Worm (Caenorhabditis elegans) whole organism, L4 larva: ENCODE results near the gene ndx-3.

ENCODE experiments used
- F10B5.3 ChIP-seq: sonication (generic microtip); optimal IDR thresholded peaks from 2 replicates; lab custom pipeline; 2016; ENCODE audit warnings: mild to moderate bottlenecking, missing genetic modification characterization, missing compliant biosample characterization
- F44E2.7 ChIP-seq: fragments of 200-800 bp; sonication (Bioruptor generic); IDR thresholded peaks from 2 replicates; pipeline ENCODE4 v2.1.2; 2022; ENCODE audit warnings: missing genetic modification characterization, missing compliant biosample characterization
- T20F7.1 ChIP-seq: fragments of 200-800 bp; sonication (Bioruptor generic); optimal IDR thresholded peaks from 2 replicates; lab custom pipeline; 2018; ENCODE audit warnings: mild to moderate bottlenecking, missing genetic modification characterization, missing compliant biosample characterization
- Y5F2A.4 ChIP-seq: fragments of 200-800 bp; sonication (Bioruptor generic); optimal IDR thresholded peaks from 2 replicates; lab custom pipeline; 2018; ENCODE audit warnings: mild to moderate bottlenecking, missing genetic modification characterization, missing compliant biosample characterization
- Y75B8A.6 ChIP-seq: fragments of 200-800 bp; sonication (Bioruptor generic); IDR thresholded peaks from 2 replicates; pipeline ENCODE4 v1.3.6; 2022; ENCODE audit warnings: missing genetic modification reagents, missing genetic modification characterization, missing compliant biosample characterization
- ZK337.2 ChIP-seq: fragments of 200-800 bp; sonication (Bioruptor generic); IDR thresholded peaks from 2 replicates; pipeline ENCODE4 v1.3.6; 2022; ENCODE audit warnings: missing genetic modification reagents, missing genetic modification characterization, missing compliant biosample characterization
- ZK546.5 ChIP-seq, 2 experiments: sonication (generic microtip); optimal IDR thresholded peaks; 2 replicates each; lab custom pipeline; 2017; ENCODE audit warnings: missing biosample characterization in 2 of 2, missing genetic modification characterization in 2 of 2
- aly-2 ChIP-seq: sonication (generic microtip); optimal IDR thresholded peaks from 2 replicates; lab custom pipeline; 2018; ENCODE audit warnings: missing biosample characterization, missing genetic modification characterization
- ama-1 ChIP-seq: fragments of 150-350 bp; optimal IDR thresholded peaks from 2 replicates; lab custom pipeline; 2014; ENCODE audit warnings: inconsistent platforms, mixed read lengths
- ceh-28 ChIP-seq: fragments of 150-350 bp; optimal IDR thresholded peaks from 2 replicates; lab custom pipeline; 2014; ENCODE audit warnings: missing biosample characterization, missing genetic modification reagents, missing genetic modification characterization
- ceh-32 ChIP-seq: sonication (generic microtip); optimal IDR thresholded peaks from 2 replicates; lab custom pipeline; 2016; ENCODE audit warnings: mild to moderate bottlenecking, missing genetic modification characterization, missing compliant biosample characterization; ENCODE audit not compliant: poor library complexity
- ceh-44 ChIP-seq: fragments of 200-800 bp; sonication (Bioruptor generic); IDR thresholded peaks from 2 replicates; pipeline ENCODE4 v1.3.6; 2022; ENCODE audit warnings: missing genetic modification reagents, missing genetic modification characterization, missing compliant biosample characterization
- ceh-62 ChIP-seq: sonication (generic microtip); optimal IDR thresholded peaks from 2 replicates; lab custom pipeline; 2017; ENCODE audit warnings: missing biosample characterization, missing genetic modification characterization
- ces-1 ChIP-seq: fragments of 150-350 bp; sonication (generic microtip); optimal IDR thresholded peaks from 4 replicates; lab custom pipeline; 2014; ENCODE audit warnings: missing biosample characterization, missing genetic modification reagents, missing genetic modification characterization
- daf-12 ChIP-seq: fragments of 150-350 bp; optimal IDR thresholded peaks from 2 replicates; lab custom pipeline; 2014; ENCODE audit warnings: missing biosample characterization, missing genetic modification reagents, missing genetic modification characterization
- daf-16 ChIP-seq, 3 experiments: sonication (generic microtip); optimal IDR thresholded peaks; 2 replicates each; lab custom pipeline; 2016 to 2017; ENCODE audit warnings: missing genetic modification characterization in 3 of 3, missing genetic modification reagents in 3 of 3, mild to moderate bottlenecking in 2 of 3, missing compliant biosample characterization in 2 of 3, missing biosample characterization in 1 of 3, moderate library complexity in 1 of 3
- daf-19 ChIP-seq: fragments of 200-800 bp; sonication (Bioruptor generic); conservative IDR thresholded peaks from 2 replicates; pipeline ENCODE4 v1.3.6; 2022; ENCODE audit warnings: missing genetic modification characterization, missing compliant biosample characterization
- daf-8 ChIP-seq: fragments of 200-800 bp; sonication (Bioruptor generic); IDR thresholded peaks from 2 replicates; pipeline ENCODE4 v1.3.6; 2022; ENCODE audit warnings: missing genetic modification characterization, missing compliant biosample characterization
- dmd-8 ChIP-seq: fragments of 200-800 bp; sonication (Bioruptor generic); IDR thresholded peaks from 2 replicates; pipeline ENCODE4 v1.3.6; 2022; ENCODE audit warnings: missing genetic modification characterization, missing compliant biosample characterization
- dmd-9 ChIP-seq: fragments of 200-800 bp; sonication (Bioruptor generic); IDR thresholded peaks from 2 replicates; pipeline ENCODE4 v1.3.6; 2022; ENCODE audit warnings: missing genetic modification reagents, missing genetic modification characterization, missing compliant biosample characterization
- duxl-1 ChIP-seq: sonication (generic microtip); optimal IDR thresholded peaks from 2 replicates; lab custom pipeline; 2016; ENCODE audit warnings: mild to moderate bottlenecking, missing genetic modification characterization, moderate library complexity, missing compliant biosample characterization; ENCODE audit not compliant: poor library complexity
- dve-1 ChIP-seq: sonication (generic microtip); optimal IDR thresholded peaks from 2 replicates; lab custom pipeline; 2017; ENCODE audit warnings: antibody characterized with exemption, mild to moderate bottlenecking, missing genetic modification characterization, missing compliant biosample characterization; ENCODE audit not compliant: insufficient read depth
- fkh-10 ChIP-seq: fragments of 150-350 bp; optimal IDR thresholded peaks from 2 replicates; lab custom pipeline; 2014; ENCODE audit warnings: missing biosample characterization, missing genetic modification reagents, missing genetic modification characterization
- fos-1 ChIP-seq: fragments of 150-350 bp; optimal IDR thresholded peaks from 2 replicates; lab custom pipeline; 2014; ENCODE audit warnings: missing biosample characterization, missing genetic modification characterization
- gei-8 ChIP-seq: fragments of 200-800 bp; sonication (Bioruptor generic); optimal IDR thresholded peaks from 2 replicates; lab custom pipeline; 2018; ENCODE audit warnings: mild to moderate bottlenecking, missing genetic modification characterization, missing compliant biosample characterization
- hlh-11 ChIP-seq: fragments of 200-800 bp; sonication (Bioruptor generic); optimal IDR thresholded peaks from 2 replicates; lab custom pipeline; 2018; ENCODE audit warnings: mild to moderate bottlenecking, missing genetic modification characterization, missing compliant biosample characterization
- jun-1 ChIP-seq: fragments of 150-350 bp; optimal IDR thresholded peaks from 2 replicates; lab custom pipeline; 2014; ENCODE audit warnings: missing biosample characterization, missing genetic modification reagents, missing genetic modification characterization
- lin-38 ChIP-seq: fragments of 200-800 bp; sonication (Bioruptor generic); IDR thresholded peaks from 2 replicates; pipeline ENCODE4 v1.3.6; 2022; ENCODE audit warnings: missing genetic modification reagents, missing genetic modification characterization, missing compliant biosample characterization
- lsy-2 ChIP-seq, 2 experiments: fragments of 150-350 bp in 1 of 2; sonication (generic microtip) in 1 of 2; optimal IDR thresholded peaks; 2 replicates each; lab custom pipeline; 2014 to 2017; ENCODE audit warnings: missing biosample characterization in 2 of 2, missing genetic modification characterization in 2 of 2
- madf-5 ChIP-seq, 2 experiments: fragments of 200-800 bp; sonication (Bioruptor generic); IDR thresholded peaks; 2 replicates each; pipeline ENCODE4 v1.3.6; 2022; ENCODE audit warnings: missing compliant biosample characterization in 2 of 2, missing genetic modification characterization in 2 of 2
- madf-9 ChIP-seq: fragments of 200-800 bp; sonication (Bioruptor generic); conservative IDR thresholded peaks from 2 replicates; pipeline ENCODE4 v1.3.6; 2022; ENCODE audit warnings: missing genetic modification reagents, missing genetic modification characterization, missing compliant biosample characterization
- mdl-1 ChIP-seq, 2 experiments: fragments of 150-350 bp in 1 of 2; sonication (generic microtip) in 1 of 2; optimal IDR thresholded peaks; 2 replicates each; lab custom pipeline; 2014 to 2017; ENCODE audit warnings: missing biosample characterization in 2 of 2, missing genetic modification characterization in 2 of 2
- mdt-29 ChIP-seq: fragments of 200-800 bp; sonication (Bioruptor generic); IDR thresholded peaks from 2 replicates; pipeline ENCODE4 v1.3.6; 2022; ENCODE audit warnings: missing genetic modification reagents, missing genetic modification characterization, missing compliant biosample characterization
- nhr-10 ChIP-seq: fragments of 150-350 bp; optimal IDR thresholded peaks from 2 replicates; lab custom pipeline; 2014; ENCODE audit warnings: missing biosample characterization, missing genetic modification characterization
- nhr-102 ChIP-seq: sonication (generic microtip); optimal IDR thresholded peaks from 2 replicates; lab custom pipeline; 2016; ENCODE audit warnings: mild to moderate bottlenecking, missing genetic modification characterization, moderate library complexity, missing compliant biosample characterization
- nhr-11 ChIP-seq: fragments of 150-350 bp; optimal IDR thresholded peaks from 2 replicates; lab custom pipeline; 2014; ENCODE audit warnings: missing biosample characterization, missing genetic modification characterization
- nhr-237 ChIP-seq: sonication (generic microtip); optimal IDR thresholded peaks from 2 replicates; lab custom pipeline; 2017; ENCODE audit warnings: missing biosample characterization, missing genetic modification characterization
- nhr-25 ChIP-seq: sonication (generic microtip); optimal IDR thresholded peaks from 2 replicates; lab custom pipeline; 2017; ENCODE audit warnings: missing genetic modification characterization, mild to moderate bottlenecking, missing compliant biosample characterization, antibody characterized with exemption, moderate library complexity, borderline replicate concordance; ENCODE audit not compliant: insufficient read depth
- nhr-28 ChIP-seq: fragments of 150-350 bp; optimal IDR thresholded peaks from 2 replicates; lab custom pipeline; 2014; ENCODE audit warnings: missing biosample characterization, missing genetic modification characterization
- nhr-42 ChIP-seq: fragments of 200-800 bp; sonication (Bioruptor generic); IDR thresholded peaks from 2 replicates; pipeline ENCODE4 v1.3.6; 2022; ENCODE audit warnings: missing genetic modification characterization, missing compliant biosample characterization
- nhr-48 ChIP-seq: sonication (generic microtip); optimal IDR thresholded peaks from 2 replicates; lab custom pipeline; 2016; ENCODE audit warnings: mild to moderate bottlenecking, missing genetic modification characterization, missing compliant biosample characterization
- pqm-1 ChIP-seq: sonication (generic microtip); optimal IDR thresholded peaks from 2 replicates; lab custom pipeline; 2017; ENCODE audit warnings: missing biosample characterization, missing genetic modification characterization
- rbr-2 ChIP-seq: sonication (generic microtip); optimal IDR thresholded peaks from 2 replicates; lab custom pipeline; 2016; ENCODE audit warnings: missing genotype, missing genetic modification characterization, missing compliant biosample characterization
- snpc-4 ChIP-seq: fragments of 150-350 bp; optimal IDR thresholded peaks from 2 replicates; lab custom pipeline; 2014; ENCODE audit warnings: missing biosample characterization, missing genetic modification characterization
- unc-39 ChIP-seq: sonication (generic microtip); optimal IDR thresholded peaks from 2 replicates; lab custom pipeline; 2017; ENCODE audit warnings: missing biosample characterization, missing genetic modification characterization
- unc-62 ChIP-seq, 3 experiments: fragments of 150-350 bp in 1 of 3; sonication (generic microtip); optimal IDR thresholded peaks in 2 of 3; peaks in 1 of 3; 1 replicate in 1 of 3; 2 replicates in 2 of 3; lab custom pipeline; 2014 to 2017; ENCODE audit warnings: missing biosample characterization in 3 of 3, missing genetic modification characterization in 3 of 3, missing genetic modification reagents in 3 of 3, missing genotype in 1 of 3
- vab-7 ChIP-seq: fragments of 200-800 bp; sonication (Bioruptor generic); IDR thresholded peaks from 2 replicates; pipeline ENCODE4 v1.3.6; 2022; ENCODE audit warnings: missing genetic modification reagents, missing genetic modification characterization, missing compliant biosample characterization
- zag-1 ChIP-seq: fragments of 150-350 bp; optimal IDR thresholded peaks from 2 replicates; lab custom pipeline; 2014; ENCODE audit warnings: missing biosample characterization, missing genetic modification characterization
- zfp-2 ChIP-seq: sonication (generic microtip); optimal IDR thresholded peaks from 2 replicates; lab custom pipeline; 2016; ENCODE audit warnings: mild to moderate bottlenecking, missing genetic modification characterization, missing compliant biosample characterization
- zip-2 ChIP-seq: fragments of 150-350 bp; optimal IDR thresholded peaks from 2 replicates; lab custom pipeline; 2014; ENCODE audit warnings: missing biosample characterization, missing genetic modification characterization
- ztf-11 ChIP-seq: fragments of 150-350 bp; optimal IDR thresholded peaks from 2 replicates; lab custom pipeline; 2014; ENCODE audit warnings: missing biosample characterization, missing genetic modification characterization

Gene ndx-3

ce11 chrII:4904277-4904676, 49.1 kb upstream of the ndx-3 start (continued):
- TF ChIP-seq ceh-62 (tag; lab: Kevin White, UChicago) (no peak), fos-1 (tag; lab: Kevin White, UChicago) (no peak), snpc-4 (tag; lab: Kevin White, UChicago) (peak; percentile 7), nhr-25 (tag; lab: Kevin White, UChicago) (no peak), madf-5 (GFP tag; IDR thresholded peaks at IDR 0.05; lab: Robert Waterston, UW) (no peak), Y5F2A.4 (GFP tag; lab: Kevin White, UChicago) (no peak), rbr-2 (tag; lab: Kevin White, UChicago) (peak; percentile 64), lin-38 (GFP tag; lab: Robert Waterston, UW) (peak; percentile 74), aly-2 (no peak), zip-2 (no peak), daf-16 (GFP tag; optimal IDR thresholded peaks at IDR 0.05; lab: Kevin White, UChicago) (peak in 1 of 2 experiments; percentile 16), daf-16 (tag; optimal IDR thresholded peaks at IDR 0.05; lab: Kevin White, UChicago) (peak; percentile 64), dve-1 (tag; lab: Kevin White, UChicago) (peak; percentile 75), madf-9 (GFP tag; lab: Robert Waterston, UW) (0 out of 2 replicates have a peak, but pooled peaks have one; percentile 42), ztf-11 (tag; lab: Kevin White, UChicago) (no peak), F44E2.7 (GFP tag; lab: Robert Waterston, UW) (no peak), nhr-28 (peak; percentile 73), daf-8 (GFP tag; lab: Robert Waterston, UW) (no peak), nhr-11 (tag; lab: Kevin White, UChicago) (peak; percentile 71), ceh-32 (tag; lab: Kevin White, UChicago) (no peak), zfp-2 (no peak), F10B5.3 (tag; lab: Kevin White, UChicago) (no peak), lsy-2 (tag; optimal IDR thresholded peaks at IDR 0.05; lab: Kevin White, UChicago) (peak; percentile 16 to 84), T20F7.1 (GFP tag; lab: Kevin White, UChicago) (peak; percentile 25), nhr-48 (peak; percentile 13), pqm-1 (tag; lab: Kevin White, UChicago) (no peak), ces-1 (GFP tag; lab: Kevin White, UChicago) (peak; percentile 9), daf-19 (GFP tag; lab: Robert Waterston, UW) (no peak), nhr-102 (tag; lab: Kevin White, UChicago) (peak; percentile 11), hlh-11 (tag; lab: Kevin White, UChicago) (peak; percentile 83), nhr-10 (tag; lab: Kevin White, UChicago) (no peak), fkh-10 (peak; percentile 33), mdt-29 (GFP tag; lab: Robert Waterston, UW) (peak; percentile 58; the same call in 1 of the 2 replicates), dmd-9 (GFP tag; lab: Robert Waterston, UW) (no peak), dmd-8 (GFP tag; lab: Robert Waterston, UW) (no peak), ceh-44 (GFP tag; lab: Robert Waterston, UW) (no peak), mdl-1 (tag; optimal IDR thresholded peaks at IDR 0.05; lab: Kevin White, UChicago) (peak; percentile 37 to 86), nhr-42 (GFP tag; lab: Robert Waterston, UW) (no peak), vab-7 (no peak), nhr-237 (tag; lab: Kevin White, UChicago) (no peak), unc-39 (no peak), Y75B8A.6 (GFP tag; lab: Robert Waterston, UW) (no peak), ama-1 (peak; percentile 50), ZK337.2 (no peak), jun-1 (tag; lab: Kevin White, UChicago) (no peak), duxl-1 (tag; lab: Kevin White, UChicago) (no peak), unc-62 (GFP tag; optimal IDR thresholded peaks at IDR 0.05 in 1 of 2; lab: Kevin White, UChicago) (peak in 1 of 2 experiments; percentile 98), unc-62 (tag; optimal IDR thresholded peaks at IDR 0.05; lab: Kevin White, UChicago) (no peak), gei-8 (GFP tag; lab: Kevin White, UChicago) (no peak), ZK546.5 (tag; optimal IDR thresholded peaks at IDR 0.05; lab: Kevin White, UChicago) (no peak), zag-1 (tag; lab: Kevin White, UChicago) (no peak), daf-12 (no peak), ceh-28 (tag; lab: Kevin White, UChicago) (no peak)
